Worm (Caenorhabditis elegans) whole organism, L2 larva: ENCODE measurements around the gene faah-2.

Experiments used
- C34F6.9 ChIP-seq: fragments of 150-350 bp; optimal IDR thresholded peaks from 2 replicates; lab custom pipeline; 2014; ENCODE audit warnings: missing biosample characterization, missing genetic modification characterization
- F13H6.1 ChIP-seq: sonication (generic microtip); optimal IDR thresholded peaks from 2 replicates; lab custom pipeline; 2016; ENCODE audit warnings: missing genetic modification characterization, missing compliant biosample characterization
- R02D3.7 ChIP-seq: fragments of 150-350 bp; optimal IDR thresholded peaks from 2 replicates; lab custom pipeline; 2014; ENCODE audit warnings: missing biosample characterization, missing genetic modification characterization
- Y55F3AM.14 ChIP-seq: fragments of 200-800 bp; sonication (Bioruptor generic); optimal IDR thresholded peaks from 2 replicates; lab custom pipeline; 2018; ENCODE audit warnings: mild to moderate bottlenecking, missing genetic modification characterization, missing compliant biosample characterization
- ZK546.5 ChIP-seq: sonication (generic microtip); optimal IDR thresholded peaks from 2 replicates; lab custom pipeline; 2017; ENCODE audit warnings: missing biosample characterization, missing genetic modification characterization
- alr-1 ChIP-seq: fragments of 150-350 bp; optimal IDR thresholded peaks from 2 replicates; lab custom pipeline; 2014; ENCODE audit warnings: missing biosample characterization, missing genetic modification characterization
- ama-1 ChIP-seq: fragments of 150-350 bp; optimal IDR thresholded peaks from 2 replicates; lab custom pipeline; 2018; ENCODE audit warnings: inconsistent platforms
- blmp-1 ChIP-seq: sonication (generic microtip); optimal IDR thresholded peaks from 2 replicates; lab custom pipeline; 2017; ENCODE audit warnings: missing genetic modification characterization, mild to moderate bottlenecking, missing compliant biosample characterization, antibody characterized with exemption, moderate library complexity; ENCODE audit not compliant: insufficient read depth
- ceh-82 ChIP-seq: fragments of 150-350 bp; optimal IDR thresholded peaks from 2 replicates; lab custom pipeline; 2014; ENCODE audit warnings: missing biosample characterization, missing genetic modification characterization
- crh-2 ChIP-seq: sonication (generic microtip); optimal IDR thresholded peaks from 2 replicates; lab custom pipeline; 2017; ENCODE audit warnings: missing biosample characterization, missing genetic modification characterization
- dmd-4 ChIP-seq: sonication (generic microtip); optimal IDR thresholded peaks from 2 replicates; lab custom pipeline; 2017; ENCODE audit warnings: missing biosample characterization, missing genetic modification characterization
- egl-27 ChIP-seq: sonication (generic microtip); optimal IDR thresholded peaks from 3 replicates; lab custom pipeline; 2017; ENCODE audit warnings: missing biosample characterization, missing genetic modification reagents, missing genetic modification characterization
- elt-3 ChIP-seq: sonication (generic microtip); optimal IDR thresholded peaks from 2 replicates; lab custom pipeline; 2017; ENCODE audit warnings: missing biosample characterization, missing genetic modification characterization
- fos-1 ChIP-seq: fragments of 150-350 bp; optimal IDR thresholded peaks from 2 replicates; lab custom pipeline; 2014; ENCODE audit warnings: missing biosample characterization, missing genetic modification characterization
- gmeb-1 ChIP-seq: fragments of 150-350 bp; optimal IDR thresholded peaks from 2 replicates; lab custom pipeline; 2014; ENCODE audit warnings: missing biosample characterization, missing genetic modification characterization
- lin-39 ChIP-seq: fragments of 150-350 bp; optimal IDR thresholded peaks from 2 replicates; lab custom pipeline; 2014; ENCODE audit warnings: missing biosample characterization, missing genetic modification reagents, missing genetic modification characterization
- mab-5 ChIP-seq: fragments of 150-350 bp; optimal IDR thresholded peaks from 2 replicates; lab custom pipeline; 2014; ENCODE audit warnings: missing biosample characterization, missing genetic modification characterization
- mbf-1 ChIP-seq: sonication (generic microtip); optimal IDR thresholded peaks from 2 replicates; lab custom pipeline; 2017; ENCODE audit warnings: missing biosample characterization, missing genetic modification characterization
- nhr-10 ChIP-seq: sonication (generic microtip); optimal IDR thresholded peaks from 2 replicates; lab custom pipeline; 2017; ENCODE audit warnings: missing biosample characterization, missing genetic modification characterization
- nhr-11 ChIP-seq: fragments of 150-350 bp; optimal IDR thresholded peaks from 2 replicates; lab custom pipeline; 2014; ENCODE audit warnings: missing biosample characterization, missing genetic modification characterization
- nhr-129 ChIP-seq: fragments of 150-350 bp; optimal IDR thresholded peaks from 2 replicates; lab custom pipeline; 2014; ENCODE audit warnings: missing biosample characterization, missing genetic modification characterization
- nhr-21 ChIP-seq: fragments of 150-350 bp; optimal IDR thresholded peaks from 2 replicates; lab custom pipeline; 2014; ENCODE audit warnings: missing biosample characterization, missing genetic modification characterization
- nhr-23 ChIP-seq: fragments of 150-350 bp; optimal IDR thresholded peaks from 2 replicates; lab custom pipeline; 2014; ENCODE audit warnings: missing biosample characterization, missing genetic modification reagents, missing genetic modification characterization
- nhr-237 ChIP-seq: fragments of 150-350 bp; optimal IDR thresholded peaks from 2 replicates; lab custom pipeline; 2014; ENCODE audit warnings: missing biosample characterization, missing genetic modification characterization
- nhr-25 ChIP-seq: fragments of 150-350 bp; sonication (generic microtip); optimal IDR thresholded peaks from 3 replicates; lab custom pipeline; 2014; ENCODE audit warnings: missing biosample characterization, missing genetic modification characterization
- nhr-77 ChIP-seq: fragments of 150-350 bp; optimal IDR thresholded peaks from 2 replicates; lab custom pipeline; 2014; ENCODE audit warnings: missing biosample characterization, missing genetic modification characterization
- sem-4 ChIP-seq: fragments of 150-350 bp; optimal IDR thresholded peaks from 2 replicates; lab custom pipeline; 2014; ENCODE audit warnings: missing biosample characterization, missing genetic modification reagents, missing genetic modification characterization
- skn-1 ChIP-seq: sonication (generic microtip); optimal IDR thresholded peaks from 2 replicates; lab custom pipeline; 2017; ENCODE audit warnings: missing biosample characterization, missing genetic modification characterization
- sma-3 ChIP-seq: sonication (generic microtip); optimal IDR thresholded peaks from 2 replicates; lab custom pipeline; 2016; ENCODE audit warnings: missing genetic modification reagents, missing genetic modification characterization, missing compliant biosample characterization
- sma-9 ChIP-seq, 2 experiments: fragments of 150-350 bp in 1 of 2; sonication (generic microtip) in 1 of 2; optimal IDR thresholded peaks; 2 replicates each; lab custom pipeline; 2014 to 2016; ENCODE audit warnings: missing genetic modification characterization in 2 of 2, mild to moderate bottlenecking in 1 of 2, missing biosample characterization in 1 of 2, missing compliant biosample characterization in 1 of 2, missing genetic modification reagents in 1 of 2, moderate library complexity in 1 of 2
- unc-39 ChIP-seq: fragments of 150-350 bp; optimal IDR thresholded peaks from 2 replicates; lab custom pipeline; 2014; ENCODE audit warnings: missing biosample characterization, missing genetic modification characterization
- unc-55 ChIP-seq: fragments of 150-350 bp; sonication (generic microtip); optimal IDR thresholded peaks from 3 replicates; lab custom pipeline; 2014; ENCODE audit warnings: missing biosample characterization, missing genetic modification reagents, missing genetic modification characterization
- zag-1 ChIP-seq: fragments of 150-350 bp; optimal IDR thresholded peaks from 2 replicates; lab custom pipeline; 2014; ENCODE audit warnings: missing biosample characterization, missing genetic modification characterization
- ztf-1 ChIP-seq: fragments of 200-800 bp; sonication (Bioruptor generic); conservative IDR thresholded peaks from 2 replicates; pipeline ENCODE4 v1.3.6; 2022; ENCODE audit warnings: missing genetic modification characterization, missing compliant biosample characterization
- ztf-4 ChIP-seq: fragments of 150-350 bp; optimal IDR thresholded peaks from 2 replicates; lab custom pipeline; 2014; ENCODE audit warnings: missing biosample characterization, missing genetic modification characterization

faah-2 gene

ce11 chrIV:8164515-8164914 lies 12.3 kb downstream of the faah-2 start:
- TF ChIP-seq nhr-23 (tag; lab: Kevin White, UChicago) (no peak), skn-1 (tag; lab: Kevin White, UChicago) (no peak), sem-4 (tag; lab: Kevin White, UChicago) (no peak), mab-5 (tag; lab: Kevin White, UChicago) (no peak), ztf-4 (tag; lab: Kevin White, UChicago) (no peak), ZK546.5 (tag; lab: Kevin White, UChicago) (no peak), sma-3 (GFP tag; lab: Kevin White, UChicago) (no peak), nhr-25 (tag; lab: Kevin White, UChicago) (no peak), Y55F3AM.14 (GFP tag; lab: Kevin White, UChicago) (no peak), elt-3 (tag; lab: Kevin White, UChicago) (no peak), nhr-237 (tag; lab: Kevin White, UChicago) (no peak), lin-39 (tag; lab: Kevin White, UChicago) (no peak), nhr-10 (tag; lab: Kevin White, UChicago) (no peak), nhr-11 (tag; lab: Kevin White, UChicago) (no peak)

DNA sequence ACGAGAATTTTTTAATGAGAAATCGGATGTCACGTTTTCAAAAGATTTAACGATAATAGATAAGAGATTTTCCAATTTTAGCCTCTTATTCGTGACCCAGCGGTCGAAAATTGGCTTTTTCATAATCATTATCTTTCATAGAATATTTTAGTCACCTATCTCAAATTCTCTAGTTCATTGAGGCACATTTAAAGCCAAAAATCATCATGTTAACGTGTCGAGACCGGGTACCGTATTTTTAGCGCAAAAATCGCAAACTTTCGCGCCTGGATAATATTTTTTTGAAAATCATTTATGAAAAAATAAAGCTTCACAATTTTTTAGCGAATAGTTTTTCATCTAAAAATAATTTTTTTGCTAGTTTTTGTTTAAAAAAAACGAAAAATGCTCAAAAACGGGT lies 13.7 kb downstream of the faah-2 start, which contains the start of gene B0218.7:
Gene B0218.7 (minus strand): TSS at position 101 of the 400 bp plus-strand sequence.
- no peak for TF ChIP-seq F13H6.1 (tag; lab: Kevin White, UChicago)
- no peak for TF ChIP-seq dmd-4 (tag; lab: Kevin White, UChicago)
- TF ChIP-seq lin-39 (tag; lab: Kevin White, UChicago) = no peak
- TF ChIP-seq, all 48 proteins: peak for 0

DNA sequence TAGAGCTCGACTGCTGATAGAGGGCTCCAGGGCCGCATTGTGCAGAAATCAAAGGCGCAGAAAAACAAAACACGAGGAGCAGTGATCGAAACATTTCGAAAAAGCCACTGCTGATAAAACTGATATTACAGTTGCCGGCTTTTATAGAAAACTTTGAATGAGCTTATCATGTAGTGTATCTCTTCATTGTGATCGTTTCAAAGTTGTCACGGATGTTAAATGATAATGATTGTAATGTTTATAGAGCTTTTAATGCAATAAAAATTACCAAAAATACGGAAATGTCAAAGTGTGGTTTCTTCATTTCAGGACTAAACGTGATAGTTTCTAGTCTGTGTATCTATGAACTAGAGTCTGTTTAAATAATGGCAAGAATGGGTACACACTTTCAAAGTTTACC lies 16.4 kb downstream of the faah-2 start, which contains the start of gene clec-52:
Gene clec-52 (minus strand): TSS at position 101 of the 400 bp plus-strand sequence.
- no peak for TF ChIP-seq crh-2 (tag; lab: Kevin White, UChicago)
- TF ChIP-seq elt-3 (tag; lab: Kevin White, UChicago) = no peak
- TF ChIP-seq mbf-1 = no peak
- no peak for TF ChIP-seq ztf-4 (tag; lab: Kevin White, UChicago)
- TF ChIP-seq nhr-11 (tag; lab: Kevin White, UChicago) = no peak
- TF ChIP-seq zag-1 (tag; lab: Kevin White, UChicago) = no peak
- no peak for TF ChIP-seq fos-1 (tag; lab: Kevin White, UChicago)
- TF ChIP-seq blmp-1 (tag; lab: Kevin White, UChicago) = no peak
- no peak for TF ChIP-seq ztf-1 (GFP tag; lab: Robert Waterston, UW)
- TF ChIP-seq egl-27 (tag; lab: Kevin White, UChicago) = no peak
- TF ChIP-seq alr-1 (tag; lab: Kevin White, UChicago) = no peak
- TF ChIP-seq C34F6.9 (tag; lab: Kevin White, UChicago) = no peak
- TF ChIP-seq ama-1 (lab: Kevin White, UChicago) = no peak
- TF ChIP-seq R02D3.7 = no peak
- TF ChIP-seq dmd-4 (tag; lab: Kevin White, UChicago) = no peak
- TF ChIP-seq unc-39 (tag; lab: Kevin White, UChicago) = no peak
- TF ChIP-seq ZK546.5 (tag; lab: Kevin White, UChicago) = no peak
- no peak for TF ChIP-seq sma-3 (GFP tag; lab: Kevin White, UChicago)

ce11 chrIV:8169674-8170073 lies 17.4 kb downstream of the faah-2 start, which contains the start of gene C07G1.15:
C07G1.15 (plus strand) TSS chrIV:8169974.
- TF ChIP-seq unc-55 (GFP tag; lab: Kevin White, UChicago) (no peak), ceh-82 (tag; lab: Kevin White, UChicago) (no peak), nhr-77 (no peak), ztf-4 (tag; lab: Kevin White, UChicago) (no peak), C34F6.9 (tag; lab: Kevin White, UChicago) (no peak), nhr-237 (tag; lab: Kevin White, UChicago) (no peak), gmeb-1 (tag; lab: Kevin White, UChicago) (no peak)
- TF ChIP-seq, all 48 proteins: peak for 0

- no peak for TF ChIP-seq nhr-129
- TF ChIP-seq unc-39 (tag; lab: Kevin White, UChicago) = no peak
- peak; percentile 19 for TF ChIP-seq nhr-21 (tag; lab: Kevin White, UChicago)
- no peak for TF ChIP-seq ztf-1 (GFP tag; lab: Robert Waterston, UW)
- peak; percentile 19 for TF ChIP-seq sma-9 (GFP tag; optimal IDR thresholded peaks at IDR 0.05; lab: Kevin White, UChicago)
- TF ChIP-seq sma-9 (tag; optimal IDR thresholded peaks at IDR 0.05; lab: Kevin White, UChicago) = no peak
- peak; percentile 20 for TF ChIP-seq blmp-1 (tag; lab: Kevin White, UChicago)
- TF ChIP-seq fos-1 (tag; lab: Kevin White, UChicago) = peak; percentile 31
- TF ChIP-seq sma-3 (GFP tag; lab: Kevin White, UChicago) = peak; percentile 17
- peak; percentile 11 for TF ChIP-seq sem-4 (tag; lab: Kevin White, UChicago)
- peak; percentile 33 for TF ChIP-seq egl-27 (tag; lab: Kevin White, UChicago)
- peak; percentile 51 for TF ChIP-seq F13H6.1 (tag; lab: Kevin White, UChicago)
Measured at ce11 chrIV:8170264-8170663, 18.0 kb downstream of the faah-2 start.
